Fruit fly (Drosophila melanogaster): ENCODE measurements around the gene CG13088.

Gene CG13088

dm6 chr2L:8477049-8477448, 11.7 kb upstream of the CG13088 start, which contains the start of gene CheA29a:
Gene CheA29a (plus strand): TSS chr2L:8477349.
- TF ChIP-seq usp (GFP tag; optimal IDR thresholded peaks at IDR 0.05) (no peak), Dll (optimal IDR thresholded peaks at IDR 0.05) (no peak), psq (optimal IDR thresholded peaks at IDR 0.05) (no peak), EcR (GFP tag; optimal IDR thresholded peaks at IDR 0.05) (no peak)

dm6 chr2L:8477971-8478370, 10.8 kb upstream of the CG13088 start:
- no peak for TF ChIP-seq CG8478 (optimal IDR thresholded peaks at IDR 0.05)
- TF ChIP-seq EcR (GFP tag; optimal IDR thresholded peaks at IDR 0.05): no peak
- no peak for TF ChIP-seq psq (optimal IDR thresholded peaks at IDR 0.05)
- no peak for TF ChIP-seq Dll (optimal IDR thresholded peaks at IDR 0.05)
- TF ChIP-seq usp (GFP tag; optimal IDR thresholded peaks at IDR 0.05): no peak
- TF ChIP-seq pan (optimal IDR thresholded peaks at IDR 0.05): no peak

DNA sequence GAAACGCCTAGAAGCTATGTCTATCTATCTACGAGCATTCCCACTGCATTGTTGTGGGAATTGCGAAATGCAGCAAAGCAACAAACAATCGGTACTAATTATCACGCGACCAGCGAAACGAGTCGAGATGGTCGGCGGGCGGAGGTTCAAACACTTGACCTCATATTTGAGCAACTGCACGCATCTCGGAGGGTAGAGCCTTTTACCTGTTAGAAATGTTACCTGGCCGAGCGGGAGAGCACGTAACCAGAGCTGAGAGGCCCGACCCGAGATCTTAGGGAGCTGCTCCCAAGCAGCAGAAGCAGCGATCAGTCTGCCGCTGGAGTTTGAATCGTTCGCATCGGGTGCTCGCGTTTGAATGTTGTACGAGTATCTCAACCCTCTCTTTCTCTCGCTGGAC, 10.4 kb upstream of the CG13088 start:
- TF ChIP-seq psq (optimal IDR thresholded peaks at IDR 0.05): no peak
- TF ChIP-seq Dll (optimal IDR thresholded peaks at IDR 0.05): peak; percentile 50
- TF ChIP-seq CG8478 (optimal IDR thresholded peaks at IDR 0.05): no peak
- no peak for TF ChIP-seq EcR (GFP tag; optimal IDR thresholded peaks at IDR 0.05)
- no peak for TF ChIP-seq pan (optimal IDR thresholded peaks at IDR 0.05)
- TF ChIP-seq usp (GFP tag; optimal IDR thresholded peaks at IDR 0.05): no peak

DNA sequence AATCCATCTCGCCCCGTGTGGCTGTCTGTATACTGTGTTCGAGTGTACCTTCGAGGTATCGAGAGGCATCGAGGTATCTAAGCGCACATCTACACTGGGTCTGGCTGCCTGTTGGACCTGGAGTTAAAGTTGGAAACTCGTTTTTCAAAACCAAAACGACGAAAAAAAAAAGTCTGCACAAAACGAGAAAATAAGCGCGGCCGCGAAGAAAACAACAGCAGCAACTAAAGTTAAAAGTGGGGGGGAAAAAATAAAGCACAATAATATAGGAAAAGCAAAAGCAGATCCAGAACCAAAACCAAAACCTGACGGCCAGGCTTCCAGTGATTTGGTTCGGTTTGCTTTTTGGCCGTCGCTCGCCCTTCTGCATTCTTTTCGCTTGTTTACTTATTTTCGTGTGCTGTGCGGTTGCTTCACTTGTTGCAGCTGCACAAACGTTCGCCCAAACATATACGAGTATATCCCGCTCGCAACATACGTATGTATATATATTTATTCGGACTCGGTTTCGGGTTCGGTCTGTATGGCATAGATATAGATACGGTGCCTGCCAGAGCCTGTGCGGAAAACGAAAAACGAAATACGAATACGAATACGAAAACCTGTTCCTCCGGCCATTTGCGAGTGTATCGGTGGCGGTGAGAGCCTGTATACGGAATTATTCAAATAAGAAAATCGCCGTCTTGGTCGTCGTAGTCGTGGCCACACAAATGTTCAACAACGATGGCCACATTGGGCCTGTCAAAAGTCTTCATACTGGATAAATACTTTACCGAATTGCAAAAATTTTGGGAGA, 9.7 kb upstream of the CG13088 start:
- TF ChIP-seq EcR (GFP tag; optimal IDR thresholded peaks at IDR 0.05) (no peak), psq (optimal IDR thresholded peaks at IDR 0.05) (no peak), usp (GFP tag; optimal IDR thresholded peaks at IDR 0.05) (no peak), CG8478 (optimal IDR thresholded peaks at IDR 0.05) (no peak), pan (optimal IDR thresholded peaks at IDR 0.05) (no peak), Dll (optimal IDR thresholded peaks at IDR 0.05) (no peak)

DNA sequence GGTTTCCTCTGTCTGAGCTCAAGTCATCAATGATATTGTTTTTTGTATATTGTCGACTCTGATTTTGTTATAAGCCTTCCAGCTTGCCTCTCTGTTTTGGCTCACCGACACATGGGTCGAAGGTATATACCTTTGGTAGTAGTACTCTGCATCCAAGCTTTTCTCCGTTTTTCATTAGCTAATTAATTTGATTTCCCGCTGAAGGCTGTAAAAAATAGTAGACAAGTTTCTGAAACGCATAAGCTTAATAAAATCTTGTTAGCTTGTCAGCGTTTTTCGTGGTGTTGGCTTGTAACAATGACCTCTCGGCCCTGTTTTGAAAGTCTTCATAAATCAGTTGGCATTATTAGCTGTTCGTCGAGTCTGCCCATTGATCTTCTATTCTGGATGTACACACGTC, 8.0 kb upstream of the CG13088 start:
- TF ChIP-seq pan (optimal IDR thresholded peaks at IDR 0.05): no peak

dm6 chr2L:8481623-8482424, 7.0 kb upstream of the CG13088 start, which contains the start of gene CG43796:
Gene CG43796 (plus strand): TSS chr2L:8482374.
- no peak for TF ChIP-seq pan (optimal IDR thresholded peaks at IDR 0.05)
- TF ChIP-seq CG8478 (optimal IDR thresholded peaks at IDR 0.05): no peak
- TF ChIP-seq EcR (GFP tag; optimal IDR thresholded peaks at IDR 0.05): no peak
- no peak for TF ChIP-seq usp (GFP tag; optimal IDR thresholded peaks at IDR 0.05)
- TF ChIP-seq psq (optimal IDR thresholded peaks at IDR 0.05): no peak
- TF ChIP-seq Dll (optimal IDR thresholded peaks at IDR 0.05): no peak

- TF ChIP-seq usp (GFP tag; optimal IDR thresholded peaks at IDR 0.05) (no peak), EcR (GFP tag; optimal IDR thresholded peaks at IDR 0.05) (no peak), Dll (optimal IDR thresholded peaks at IDR 0.05) (no peak), CG8478 (optimal IDR thresholded peaks at IDR 0.05) (no peak), psq (optimal IDR thresholded peaks at IDR 0.05) (no peak), pan (optimal IDR thresholded peaks at IDR 0.05) (no peak)
These were observed 3.2 kb upstream of the CG13088 start for dm6 chr2L:8485562-8485961.

- no peak for TF ChIP-seq EcR (GFP tag; optimal IDR thresholded peaks at IDR 0.05)
- no peak for TF ChIP-seq pan (optimal IDR thresholded peaks at IDR 0.05)
- no peak for TF ChIP-seq Dll (optimal IDR thresholded peaks at IDR 0.05)
- no peak for TF ChIP-seq psq (optimal IDR thresholded peaks at IDR 0.05)
- TF ChIP-seq usp (GFP tag; optimal IDR thresholded peaks at IDR 0.05): no peak
- no peak for TF ChIP-seq CG8478 (optimal IDR thresholded peaks at IDR 0.05)
These were observed 1.7 kb downstream of the CG13088 start, which contains the start of gene CG43400 for dm6 chr2L:8490439-8490838. Gene CG43400 (plus strand): TSS chr2L:8490739.

dm6 chr2L:8496269-8496668, 7.5 kb downstream of the CG13088 start, which contains the start of gene Bace:
Gene Bace (minus strand): TSS chr2L:8496307.
- no peak for TF ChIP-seq psq (optimal IDR thresholded peaks at IDR 0.05)
- TF ChIP-seq pan (optimal IDR thresholded peaks at IDR 0.05): no peak
- no peak for TF ChIP-seq CG8478 (optimal IDR thresholded peaks at IDR 0.05)
- no peak for TF ChIP-seq EcR (GFP tag; optimal IDR thresholded peaks at IDR 0.05)
- no peak for TF ChIP-seq usp (GFP tag; optimal IDR thresholded peaks at IDR 0.05)
- TF ChIP-seq Dll (optimal IDR thresholded peaks at IDR 0.05): no peak

DNA sequence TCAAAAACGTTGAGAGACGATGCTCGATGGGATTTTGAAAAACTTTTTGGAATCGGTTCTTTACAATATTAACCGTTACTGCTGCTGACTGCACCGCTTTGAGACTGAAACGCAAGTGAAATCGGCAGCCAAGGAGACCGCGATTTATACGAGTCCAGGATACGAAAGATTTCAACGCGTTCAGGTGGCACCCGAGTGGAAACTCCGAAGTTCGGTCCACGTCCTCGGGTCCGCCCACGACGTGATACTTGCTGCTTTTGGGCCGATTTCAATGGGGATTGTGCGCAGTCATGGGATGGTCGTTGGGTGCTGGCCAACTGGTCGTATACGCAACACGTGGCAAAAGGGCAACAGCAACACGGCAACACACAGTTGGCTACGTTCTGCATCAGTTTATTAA, 17.9 kb downstream of the CG13088 start, which contains the start of gene Dh31:
Gene Dh31 (minus strand): TSS at position 117 of the 400 bp plus-strand sequence.
- no peak for TF ChIP-seq CG8478 (optimal IDR thresholded peaks at IDR 0.05)
- no peak for TF ChIP-seq EcR (GFP tag; optimal IDR thresholded peaks at IDR 0.05)
- no peak for TF ChIP-seq Dll (optimal IDR thresholded peaks at IDR 0.05)
- no peak for TF ChIP-seq pan (optimal IDR thresholded peaks at IDR 0.05)
- TF ChIP-seq psq (optimal IDR thresholded peaks at IDR 0.05): no peak
- TF ChIP-seq usp (GFP tag; optimal IDR thresholded peaks at IDR 0.05): no peak

dm6 chr2L:8511723-8512122, 22.9 kb downstream of the CG13088 start, which contains the start of gene CG13096:
Gene CG13096 (minus strand): TSS chr2L:8511866.
- no peak for TF ChIP-seq CG8478 (optimal IDR thresholded peaks at IDR 0.05)
- no peak for TF ChIP-seq usp (GFP tag; optimal IDR thresholded peaks at IDR 0.05)
- TF ChIP-seq EcR (GFP tag; optimal IDR thresholded peaks at IDR 0.05): no peak
- no peak for TF ChIP-seq psq (optimal IDR thresholded peaks at IDR 0.05)
- no peak for TF ChIP-seq pan (optimal IDR thresholded peaks at IDR 0.05)
- no peak for TF ChIP-seq Dll (optimal IDR thresholded peaks at IDR 0.05)

DNA sequence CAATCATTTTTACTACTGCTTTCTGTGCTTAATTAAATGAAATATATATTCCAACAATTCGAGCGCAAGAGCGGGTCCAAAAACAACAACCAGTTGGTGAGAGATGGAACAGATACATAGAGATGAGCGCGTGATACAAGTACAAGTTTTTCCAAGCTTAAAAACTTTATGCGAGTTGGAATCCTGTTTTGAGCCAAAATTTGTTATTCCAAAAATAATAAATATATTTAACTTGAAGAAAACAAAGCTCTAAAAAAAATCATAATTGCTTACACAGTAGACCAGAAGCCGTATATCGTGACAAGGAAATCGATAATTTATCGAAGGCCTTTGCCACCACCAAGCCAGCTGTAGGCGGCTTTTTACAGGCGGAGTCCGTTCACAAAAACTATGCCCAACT, 26.0 kb downstream of the CG13088 start, which contains the start of the genes CG13097 and PIG-U:
Gene CG13097 (minus strand): TSS at position 121 of the 400 bp plus-strand sequence.
Gene PIG-U (plus strand): TSS at position 349 of the 400 bp plus-strand sequence.
- TF ChIP-seq pan (optimal IDR thresholded peaks at IDR 0.05) (no peak), usp (GFP tag; optimal IDR thresholded peaks at IDR 0.05) (no peak), CG8478 (optimal IDR thresholded peaks at IDR 0.05) (no peak), psq (optimal IDR thresholded peaks at IDR 0.05) (no peak), Dll (optimal IDR thresholded peaks at IDR 0.05) (no peak), EcR (GFP tag; optimal IDR thresholded peaks at IDR 0.05) (no peak)

Measured in whole organism.